Fruit fly (Drosophila melanogaster) Kc167 (cell line): ENCODE measurements around the gene CG45492.

Experiments used
- Sin3A ChIP-seq: fragments of >200 bp; optimal IDR thresholded peaks from 2 replicates; lab custom pipeline; 2018; ENCODE audit warnings: missing external identifiers
- psq ChIP-seq: fragments of >200 bp; optimal IDR thresholded peaks from 2 replicates; lab custom pipeline; 2017; ENCODE audit warnings: missing external identifiers
- ttk ChIP-seq: sonication (Bioruptor generic); optimal IDR thresholded peaks from 2 replicates; lab custom pipeline; 2017; ENCODE audit warnings: missing external identifiers

DNA sequence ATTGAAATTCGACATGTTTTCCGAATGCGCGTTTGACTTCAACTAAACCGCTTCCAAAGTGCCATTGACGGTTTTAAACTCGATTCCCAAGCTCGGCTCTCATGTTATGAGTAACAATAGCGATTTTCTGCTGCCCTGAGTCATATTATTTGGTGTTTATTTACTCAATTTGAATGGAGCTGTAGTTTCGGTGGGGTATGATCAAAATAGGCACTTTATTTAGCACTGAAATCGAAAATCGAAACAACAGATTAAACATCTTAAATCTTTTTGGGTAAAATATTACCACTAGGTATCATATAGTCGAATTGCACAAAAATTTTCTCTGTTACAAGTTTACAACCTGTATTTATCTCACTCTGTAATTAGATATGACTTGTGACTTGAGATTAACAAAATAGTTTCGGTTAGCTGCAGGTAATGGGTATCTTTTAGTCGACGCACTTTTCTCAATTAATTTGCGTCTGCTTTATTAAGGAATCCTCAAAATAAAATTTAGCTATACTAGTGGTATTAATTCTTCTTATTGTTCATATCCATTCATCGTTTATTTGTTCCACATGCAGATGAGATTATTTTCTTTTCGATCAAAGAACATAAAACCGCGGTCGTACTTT lies 15.5 kb upstream of the CG45492 start, which contains the start of gene CG12655:
- no peak for TF ChIP-seq ttk
- TF ChIP-seq psq (lab: Kevin White, UChicago), result no peak
- TF ChIP-seq Sin3A, result no peak
